Fruit fly (Drosophila melanogaster) whole organism, embryonic: ENCODE data around the gene yin.

Experiments
- Antp ChIP-seq: fragments of 200-800 bp; sonication (Bioruptor generic); optimal IDR thresholded peaks from 3 replicates; lab custom pipeline; 2016; ENCODE audit warnings: missing biosample characterization, missing genetic modification characterization
- Atf-2 ChIP-seq: fragments of 200-800 bp; sonication (Bioruptor generic); optimal IDR thresholded peaks from 2 replicates; lab custom pipeline; 2016; ENCODE audit warnings: missing biosample characterization, missing genetic modification characterization
- Atf6 ChIP-seq: fragments of 200-800 bp; sonication (Bioruptor generic); IDR thresholded peaks from 2 replicates; pipeline ENCODE4 v1.3.6; 2022; ENCODE audit warnings: missing biosample characterization, missing genetic modification characterization
- Bteb2 ChIP-seq: fragments of 200-800 bp; sonication (Bioruptor generic); optimal IDR thresholded peaks from 2 replicates; lab custom pipeline; 2016; ENCODE audit warnings: missing biosample characterization, missing genetic modification characterization
- CG10543 ChIP-seq: fragments of 200-800 bp; sonication (Bioruptor generic); optimal IDR thresholded peaks from 3 replicates; lab custom pipeline; 2017; ENCODE audit warnings: missing biosample characterization, mild to moderate bottlenecking, missing genetic modification characterization, moderate library complexity
- CG12219 ChIP-seq: fragments of 200-800 bp; sonication (Bioruptor generic); optimal IDR thresholded peaks from 3 replicates; lab custom pipeline; 2018; ENCODE audit warnings: missing biosample characterization, mild to moderate bottlenecking, missing genetic modification characterization
- CG12236 ChIP-seq: fragments of 200-800 bp; sonication (Bioruptor generic); optimal IDR thresholded peaks from 2 replicates; lab custom pipeline; 2016; ENCODE audit warnings: missing biosample characterization, missing genetic modification characterization
- CG13775 ChIP-seq: fragments of 200-800 bp; sonication (Bioruptor generic); optimal IDR thresholded peaks from 3 replicates; lab custom pipeline; 2017; ENCODE audit warnings: missing biosample characterization, mild to moderate bottlenecking, missing genetic modification characterization
- CG15269 ChIP-seq: fragments of 200-800 bp; sonication (Bioruptor generic); optimal IDR thresholded peaks from 2 replicates; lab custom pipeline; 2018; ENCODE audit warnings: missing biosample characterization, mild to moderate bottlenecking, missing genetic modification characterization, moderate library complexity
- CG1529 ChIP-seq: fragments of 200-800 bp; sonication (Bioruptor generic); optimal IDR thresholded peaks from 3 replicates; lab custom pipeline; 2018; ENCODE audit warnings: missing biosample characterization, missing genetic modification characterization
- CG15479 ChIP-seq: fragments of 200-800 bp; sonication (Bioruptor generic); optimal IDR thresholded peaks from 3 replicates; lab custom pipeline; 2019; ENCODE audit warnings: missing biosample characterization, mild to moderate bottlenecking, missing genetic modification characterization, moderate library complexity
- CG17328 ChIP-seq: fragments of 200-800 bp; sonication (Bioruptor generic); IDR thresholded peaks from 2 replicates; pipeline ENCODE4 v1.3.6; 2022; ENCODE audit warnings: missing biosample characterization, missing genetic modification characterization
- CG17568 ChIP-seq: fragments of 200-800 bp; sonication (Bioruptor generic); optimal IDR thresholded peaks from 2 replicates; lab custom pipeline; 2018; ENCODE audit warnings: missing biosample characterization, mild to moderate bottlenecking, missing genetic modification characterization, moderate library complexity
- CG17912 ChIP-seq: fragments of 200-800 bp; sonication (Bioruptor generic); optimal IDR thresholded peaks from 2 replicates; lab custom pipeline; 2018; ENCODE audit warnings: missing biosample characterization, mild to moderate bottlenecking, missing genetic modification characterization
- CG2199 ChIP-seq: fragments of 200-800 bp; sonication (Bioruptor generic); IDR thresholded peaks from 3 replicates; pipeline ENCODE4 v1.3.6; 2022; ENCODE audit warnings: missing biosample characterization, missing genetic modification characterization
- CG2875 ChIP-seq: fragments of 200-800 bp; sonication (Bioruptor generic); optimal IDR thresholded peaks from 2 replicates; lab custom pipeline; 2017; ENCODE audit warnings: missing biosample characterization, mild to moderate bottlenecking, missing genetic modification characterization, missing genetic modification reagents
- CG30020 ChIP-seq: fragments of 200-800 bp; optimal IDR thresholded peaks from 2 replicates; lab custom pipeline; 2019; ENCODE audit warnings: missing biosample characterization, mild to moderate bottlenecking, missing genetic modification characterization, moderate library complexity
- CG31224 ChIP-seq: fragments of 200-800 bp; sonication (Bioruptor generic); IDR thresholded peaks from 2 replicates; pipeline ENCODE4 v1.3.6; 2022; ENCODE audit warnings: missing biosample characterization, missing genetic modification characterization
- CG31441 ChIP-seq: fragments of 200-800 bp; sonication (Bioruptor generic); IDR thresholded peaks from 2 replicates; pipeline ENCODE4 v1.3.6; 2022; ENCODE audit warnings: missing biosample characterization, missing genetic modification characterization
- CG32767 ChIP-seq: fragments of 200-800 bp; sonication (Bioruptor generic); IDR thresholded peaks from 2 replicates; pipeline ENCODE4 v1.3.6; 2022; ENCODE audit warnings: missing biosample characterization, missing genetic modification characterization
- CG34224 ChIP-seq: fragments of 200-800 bp; sonication (Bioruptor generic); IDR thresholded peaks from 3 replicates; pipeline ENCODE4 v1.3.6; 2022; ENCODE audit warnings: missing biosample characterization, missing genetic modification characterization; ENCODE audit not compliant: partially characterized antibody
- CG6683 ChIP-seq: fragments of 200-800 bp; sonication (Bioruptor generic); optimal IDR thresholded peaks from 2 replicates; lab custom pipeline; 2017; ENCODE audit warnings: missing biosample characterization, mild to moderate bottlenecking, missing genetic modification characterization, missing genetic modification reagents
- CG7928 ChIP-seq: fragments of 200-800 bp; sonication (Bioruptor generic); optimal IDR thresholded peaks from 2 replicates; lab custom pipeline; 2017; ENCODE audit warnings: missing biosample characterization, mild to moderate bottlenecking, missing genetic modification characterization
- CG8089 ChIP-seq: fragments of 200-800 bp; sonication (Bioruptor generic); optimal IDR thresholded peaks from 3 replicates; lab custom pipeline; 2016; ENCODE audit warnings: missing biosample characterization, missing genetic modification characterization
- CHES-1-like ChIP-seq: fragments of 200-800 bp; sonication (Bioruptor generic); optimal IDR thresholded peaks from 2 replicates; lab custom pipeline; 2016; ENCODE audit warnings: missing biosample characterization, missing genetic modification characterization
- CoRest ChIP-seq: fragments of 200-800 bp; sonication (Bioruptor generic); optimal IDR thresholded peaks from 3 replicates; lab custom pipeline; 2018; ENCODE audit warnings: missing biosample characterization, mild to moderate bottlenecking, missing genetic modification characterization, moderate library complexity
- D ChIP-seq, 2 experiments: fragments of 200-800 bp in 1 of 2; fragments of >200 bp in 1 of 2; sonication (Bioruptor generic) in 1 of 2; optimal IDR thresholded peaks; 2 replicates in 1 of 2; 3 replicates in 1 of 2; lab custom pipeline; 2017; ENCODE audit warnings: mild to moderate bottlenecking in 1 of 2, missing biosample characterization in 1 of 2, missing genetic modification characterization in 1 of 2, missing genetic modification reagents in 1 of 2
- HmgD ChIP-seq: fragments of 200-800 bp; sonication (Bioruptor generic); optimal IDR thresholded peaks from 3 replicates; lab custom pipeline; 2016; ENCODE audit warnings: missing biosample characterization, missing genetic modification characterization
- MBD-R2 ChIP-seq: fragments of 200-800 bp; sonication (Bioruptor generic); IDR thresholded peaks from 2 replicates; pipeline ENCODE4 v1.3.6; 2022; ENCODE audit warnings: missing biosample characterization, missing genetic modification characterization
- Max ChIP-seq: fragments of 200-800 bp; sonication (Bioruptor generic); optimal IDR thresholded peaks from 2 replicates; lab custom pipeline; 2016; ENCODE audit warnings: missing biosample characterization, mild to moderate bottlenecking, missing genetic modification characterization
- Mrtf ChIP-seq: fragments of 200-800 bp; sonication (Bioruptor generic); IDR thresholded peaks from 3 replicates; pipeline ENCODE4 v1.3.6; 2022; ENCODE audit warnings: missing biosample characterization, missing genetic modification characterization
- Sox102F ChIP-seq: fragments of 200-800 bp; sonication (Bioruptor generic); optimal IDR thresholded peaks from 2 replicates; lab custom pipeline; 2018; ENCODE audit warnings: missing biosample characterization, mild to moderate bottlenecking, missing genetic modification characterization, moderate library complexity
- ase ChIP-seq: fragments of 200-800 bp; sonication (Bioruptor generic); IDR thresholded peaks from 3 replicates; pipeline ENCODE4 v1.3.6; 2022; ENCODE audit warnings: missing biosample characterization, missing genetic modification characterization
- ash1 ChIP-seq: fragments of 200-800 bp; sonication (Bioruptor generic); optimal IDR thresholded peaks from 2 replicates; lab custom pipeline; 2018; ENCODE audit warnings: missing biosample characterization, mild to moderate bottlenecking, missing genetic modification characterization
- dmrt99B ChIP-seq: fragments of 200-800 bp; sonication (Bioruptor generic); optimal IDR thresholded peaks from 2 replicates; lab custom pipeline; 2018; ENCODE audit warnings: missing biosample characterization, mild to moderate bottlenecking, missing genetic modification characterization, moderate library complexity
- exex ChIP-seq: fragments of 200-800 bp; sonication (Bioruptor generic); optimal IDR thresholded peaks from 4 replicates; lab custom pipeline; 2018; ENCODE audit warnings: missing biosample characterization, mild to moderate bottlenecking, missing genetic modification characterization, moderate library complexity
- fu2 ChIP-seq: fragments of 200-800 bp; sonication (Bioruptor generic); optimal IDR thresholded peaks from 2 replicates; lab custom pipeline; 2016; ENCODE audit warnings: missing biosample characterization, missing genetic modification characterization
- ham ChIP-seq: fragments of 200-800 bp; sonication (Bioruptor generic); IDR thresholded peaks from 2 replicates; pipeline ENCODE4 v1.3.6; 2022; ENCODE audit warnings: missing biosample characterization, missing genetic modification characterization
- her ChIP-seq: fragments of 200-800 bp; sonication (Bioruptor generic); optimal IDR thresholded peaks from 2 replicates; lab custom pipeline; 2016; ENCODE audit warnings: missing biosample characterization, missing genetic modification characterization
- ind ChIP-seq: fragments of 200-800 bp; sonication (Bioruptor generic); optimal IDR thresholded peaks from 3 replicates; lab custom pipeline; 2016; ENCODE audit warnings: missing biosample characterization, missing genetic modification characterization
- jumu ChIP-seq: fragments of 200-800 bp; sonication (Bioruptor generic); optimal IDR thresholded peaks from 3 replicates; lab custom pipeline; 2016; ENCODE audit warnings: missing biosample characterization, missing genetic modification characterization
- kah ChIP-seq: fragments of 200-800 bp; sonication (Bioruptor generic); optimal IDR thresholded peaks from 2 replicates; lab custom pipeline; 2018; ENCODE audit warnings: missing biosample characterization, mild to moderate bottlenecking, missing genetic modification characterization
- nerfin-2 ChIP-seq: fragments of 200-800 bp; sonication (Bioruptor generic); IDR thresholded peaks from 2 replicates; pipeline ENCODE4 v1.3.6; 2022; ENCODE audit warnings: missing biosample characterization, missing genetic modification characterization; ENCODE audit not compliant: partially characterized antibody
- pnt ChIP-seq: fragments of 200-800 bp; sonication (Bioruptor generic); optimal IDR thresholded peaks from 3 replicates; lab custom pipeline; 2016; ENCODE audit warnings: missing biosample characterization, missing genetic modification characterization
- scrt ChIP-seq: fragments of 200-800 bp; sonication (Bioruptor generic); optimal IDR thresholded peaks from 2 replicates; lab custom pipeline; 2018; ENCODE audit warnings: missing biosample characterization, mild to moderate bottlenecking, missing genetic modification characterization, moderate library complexity
- so ChIP-seq: fragments of 200-800 bp; sonication (Bioruptor generic); IDR thresholded peaks from 3 replicates; pipeline ENCODE4 v1.3.6; 2022; ENCODE audit warnings: missing biosample characterization, missing genetic modification characterization
- toy ChIP-seq: fragments of 200-800 bp; sonication (Bioruptor generic); IDR thresholded peaks from 2 replicates; pipeline ENCODE4 v1.3.6; 2022; ENCODE audit warnings: missing biosample characterization, missing genetic modification characterization
- unpg ChIP-seq: fragments of 200-800 bp; sonication (Bioruptor generic); optimal IDR thresholded peaks from 3 replicates; lab custom pipeline; 2018; ENCODE audit warnings: missing biosample characterization, mild to moderate bottlenecking, missing genetic modification characterization, moderate library complexity
- zen ChIP-seq: fragments of 200-800 bp; sonication (Bioruptor generic); optimal IDR thresholded peaks from 3 replicates; lab custom pipeline; 2018; ENCODE audit warnings: missing biosample characterization, mild to moderate bottlenecking, missing genetic modification characterization, moderate library complexity

Gene yin

DNA sequence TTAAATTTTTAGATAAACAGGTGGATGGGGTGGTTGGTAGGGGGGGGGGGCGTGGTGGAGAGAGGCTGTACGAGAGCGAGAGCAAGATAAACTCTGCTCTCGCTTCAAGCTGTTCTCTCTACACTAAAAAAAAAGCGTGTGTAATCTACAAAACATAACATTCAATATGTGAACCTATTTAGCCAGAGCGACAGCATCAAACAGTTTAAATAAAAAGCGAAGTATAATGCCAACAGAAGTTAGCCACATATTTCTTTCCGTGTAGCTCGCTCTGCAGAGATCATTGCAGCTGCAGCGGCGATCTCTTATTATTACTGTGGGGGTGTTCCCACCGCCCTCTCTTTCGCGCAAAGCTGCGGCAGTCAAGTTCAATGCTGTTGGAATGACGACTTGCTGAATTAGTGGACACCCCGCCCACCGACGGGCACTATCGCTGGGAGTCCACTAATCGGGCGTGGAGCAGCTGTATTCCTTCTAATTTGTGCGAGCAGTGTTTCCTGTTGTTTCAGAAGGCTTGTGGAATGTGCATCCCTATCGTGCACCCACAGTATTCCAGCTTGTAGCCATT lies 3.2 kb downstream of the yin start, which contains the start of gene CG2930 (continued):
- TF ChIP-seq dmrt99B (tag; lab: Kevin White, UChicago), result peak; percentile 86
- peak; percentile 88 for TF ChIP-seq unpg (GFP tag; lab: Kevin White, UChicago)
- no peak for TF ChIP-seq D (optimal IDR thresholded peaks at IDR 0.05; lab: Kevin White, UChicago)
- peak; percentile 84 for TF ChIP-seq D (GFP tag; optimal IDR thresholded peaks at IDR 0.05; lab: Kevin White, UChicago)
- TF ChIP-seq CG34224, result no peak
- TF ChIP-seq ham (GFP tag; lab: Robert Waterston, UW), result no peak
- TF ChIP-seq exex, result no peak
- peak; percentile 71 for TF ChIP-seq CG17568
- TF ChIP-seq so (GFP tag; lab: Robert Waterston, UW), result peak; percentile 91
- no peak for TF ChIP-seq CG10543 (GFP tag; lab: Kevin White, UChicago)
- TF ChIP-seq Atf-2 (GFP tag; lab: Kevin White, UChicago), result peak; percentile 72
- TF ChIP-seq Antp, result peak; percentile 84
- TF ChIP-seq jumu (GFP tag; lab: Kevin White, UChicago), result peak; percentile 78
- TF ChIP-seq CG6683 (GFP tag; lab: Kevin White, UChicago), result peak; percentile 54
- TF ChIP-seq HmgD (GFP tag; lab: Kevin White, UChicago), result no peak
- TF ChIP-seq kah (GFP tag; lab: Kevin White, UChicago), result peak; percentile 72
- peak; percentile 65 for TF ChIP-seq CG12236
- TF ChIP-seq CG31224 (GFP tag; lab: Robert Waterston, UW), result 0 out of 2 replicates have a peak, but pooled peaks have one; percentile 27
- TF ChIP-seq zen (tag; lab: Kevin White, UChicago), result peak; percentile 73
- peak; percentile 81 for TF ChIP-seq CG15269
- peak; percentile 73 for TF ChIP-seq CG13775
- peak; percentile 66; the same call in 1 of the 2 replicates for TF ChIP-seq Atf6 (GFP tag; lab: Robert Waterston, UW)
- TF ChIP-seq ash1 (GFP tag; lab: Kevin White, UChicago), result no peak
- TF ChIP-seq MBD-R2 (GFP tag; lab: Robert Waterston, UW), result peak; percentile 45; the same call in 1 of the 2 replicates
- TF ChIP-seq Mrtf (GFP tag; lab: Robert Waterston, UW), result peak; percentile 86
- TF ChIP-seq her (GFP tag; lab: Kevin White, UChicago), result peak; percentile 69
- peak; percentile 62; the same call in 1 of the 2 replicates for TF ChIP-seq CG32767 (GFP tag; lab: Robert Waterston, UW)
- no peak for TF ChIP-seq CG7928 (GFP tag; lab: Kevin White, UChicago)
- TF ChIP-seq Max (GFP tag; lab: Kevin White, UChicago), result peak; percentile 67
- no peak for TF ChIP-seq CG30020 (tag; lab: Kevin White, UChicago)
- TF ChIP-seq ind (GFP tag; lab: Kevin White, UChicago), result peak; percentile 86
- TF ChIP-seq pnt (GFP tag; lab: Kevin White, UChicago), result peak; percentile 86
- peak; percentile 89 for TF ChIP-seq ase
- TF ChIP-seq CG8089 (GFP tag; lab: Kevin White, UChicago), result peak; percentile 78
- TF ChIP-seq nerfin-2 (GFP tag; lab: Robert Waterston, UW), result no peak
- peak; percentile 65 for TF ChIP-seq scrt
- 0 out of 2 replicates have a peak, but pooled peaks have one; percentile 31 for TF ChIP-seq toy (GFP tag; lab: Robert Waterston, UW)
- no peak for TF ChIP-seq CG15479 (GFP tag; lab: Kevin White, UChicago)
- peak; percentile 93 for TF ChIP-seq CG17328
- peak; percentile 86 for TF ChIP-seq CG1529 (GFP tag; lab: Kevin White, UChicago)
- TF ChIP-seq Bteb2 (GFP tag; lab: Kevin White, UChicago), result peak; percentile 32
- TF ChIP-seq Sox102F, result peak; percentile 90
- peak; percentile 85 for TF ChIP-seq CG31441 (GFP tag; lab: Robert Waterston, UW)
- TF ChIP-seq CoRest, result peak; percentile 77
- peak; percentile 85 for TF ChIP-seq CG2875 (GFP tag; lab: Kevin White, UChicago)
- TF ChIP-seq CG12219 (GFP tag; lab: Kevin White, UChicago), result peak; percentile 87
- no peak for TF ChIP-seq CG17912 (GFP tag; lab: Kevin White, UChicago)
- peak; percentile 56 for TF ChIP-seq CHES-1-like (GFP tag; lab: Kevin White, UChicago)
- peak; percentile 46 for TF ChIP-seq fu2 (GFP tag; lab: Kevin White, UChicago)
- TF ChIP-seq CG2199 (GFP tag; lab: Robert Waterston, UW), result peak; percentile 89; the same call in 2 of the 3 replicates
